Fruit fly (Drosophila melanogaster): ENCODE data around the gene ATP6AP2.

ATP6AP2 gene

DNA sequence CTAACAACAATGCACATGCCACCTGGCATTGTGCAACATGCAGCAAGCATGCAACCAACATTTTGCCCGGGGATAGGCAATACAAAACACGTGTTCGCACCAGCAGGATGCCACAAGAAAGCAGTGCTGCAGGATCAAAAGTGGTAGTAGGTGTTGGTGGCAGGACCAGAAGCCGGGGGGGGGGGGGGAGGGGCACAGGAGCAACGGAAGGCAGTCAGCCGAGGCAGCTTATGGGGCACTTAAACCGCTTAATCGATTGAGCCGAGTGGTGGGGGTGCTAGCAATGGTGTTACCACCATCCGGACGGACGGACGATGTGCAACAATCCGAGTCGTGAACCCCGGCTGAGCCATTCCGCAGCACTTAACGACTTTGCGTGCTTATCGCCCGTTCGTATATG, 36.7 kb downstream of the ATP6AP2 start:
- TF ChIP-seq EcR (GFP tag; optimal IDR thresholded peaks at IDR 0.05) (no peak), psq (optimal IDR thresholded peaks at IDR 0.05) (no peak), usp (GFP tag; optimal IDR thresholded peaks at IDR 0.05) (no peak), CG8478 (optimal IDR thresholded peaks at IDR 0.05) (no peak), pan (optimal IDR thresholded peaks at IDR 0.05) (no peak), Dll (optimal IDR thresholded peaks at IDR 0.05) (no peak)
